In the genomic region with DNA sequence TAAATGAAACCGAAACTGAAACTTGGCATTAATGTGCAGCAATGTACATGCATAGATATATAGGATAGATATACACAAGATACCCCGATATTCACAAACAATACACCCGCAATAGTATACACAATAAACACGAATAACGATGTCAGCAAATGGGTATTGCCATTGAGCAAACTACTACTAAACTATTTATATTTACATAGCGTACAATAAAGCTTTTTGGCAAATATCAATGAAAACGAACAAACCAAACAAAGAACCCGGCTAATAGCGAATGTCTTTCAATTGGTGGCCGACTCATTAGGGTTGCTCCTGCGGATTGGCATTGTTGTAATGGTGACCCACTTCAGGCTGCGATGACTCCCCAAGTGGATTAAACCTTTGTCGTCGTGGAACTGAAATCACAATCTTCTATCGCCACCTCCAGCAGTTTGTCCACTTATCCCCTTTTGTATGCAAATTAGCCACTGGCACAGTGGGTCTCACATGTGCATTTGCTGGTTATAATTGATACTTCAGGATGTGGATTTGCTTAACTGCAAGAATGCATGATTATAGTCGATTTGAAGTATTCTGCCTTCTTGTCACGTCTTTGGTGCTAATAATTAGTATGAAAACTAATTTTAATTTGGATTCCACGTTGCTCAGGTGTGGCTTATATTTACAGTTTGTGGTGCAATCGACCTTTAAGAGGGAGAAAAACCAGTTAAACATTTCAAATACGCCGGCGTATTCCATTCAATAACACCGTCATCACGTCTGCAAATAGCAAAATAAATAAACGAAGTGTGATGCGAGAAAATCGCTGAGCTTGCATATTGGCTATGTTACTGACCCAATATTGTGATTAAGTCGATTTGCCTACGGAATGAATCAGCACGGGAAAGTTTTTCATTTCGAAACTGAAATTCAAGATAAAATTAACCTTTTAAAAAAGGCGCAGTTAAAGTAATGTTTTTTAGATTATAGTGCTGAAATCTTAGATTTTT, we compare ENCODE assay signal across 1 fruit fly cellular context.
TF ChIP-seq lines count a peak whose summit lies in the region.

No protein-coding gene starts in this region.

TF ChIP-seq in whole organism, embryonic, 481 proteins besides CTCF, POLR2A, EP300 and RAD21 (continued from another document and continues in another):
- no peak for TF ChIP-seq CG6654 (GFP tag; optimal IDR thresholded peaks at IDR 0.05; lab: Kevin White, UChicago)
- TF ChIP-seq Hmr (GFP tag; optimal IDR thresholded peaks at IDR 0.05; lab: Kevin White, UChicago), result peak; percentile 27
- TF ChIP-seq CG13624 (GFP tag; optimal IDR thresholded peaks at IDR 0.05; lab: Kevin White, UChicago), result peak; percentile 49
- peak; percentile 26 for TF ChIP-seq grau (tag; optimal IDR thresholded peaks at IDR 0.05; lab: Kevin White, UChicago)
- TF ChIP-seq ind (GFP tag; optimal IDR thresholded peaks at IDR 0.05; lab: Kevin White, UChicago), result peak; percentile 12
- TF ChIP-seq CG13775 (GFP tag; optimal IDR thresholded peaks at IDR 0.05; lab: Kevin White, UChicago), result no peak
- peak in 1 of 2 experiments; percentile 11 for TF ChIP-seq chif (GFP tag; optimal IDR thresholded peaks at IDR 0.05; lab: Kevin White, UChicago)
- TF ChIP-seq onecut (GFP tag; IDR thresholded peaks at IDR 0.05; lab: Robert Waterston, UW), result peak; percentile 72
- TF ChIP-seq CG14050 (GFP tag; IDR thresholded peaks at IDR 0.05; lab: Robert Waterston, UW), result peak; percentile 75
- no peak for TF ChIP-seq CG7786 (GFP tag; optimal IDR thresholded peaks at IDR 0.05; lab: Kevin White, UChicago)
- peak; percentile 37 for TF ChIP-seq CG9727 (GFP tag; optimal IDR thresholded peaks at IDR 0.05; lab: Kevin White, UChicago)
- no peak for TF ChIP-seq tio (GFP tag; optimal IDR thresholded peaks at IDR 0.05; lab: Kevin White, UChicago)
- no peak for TF ChIP-seq zen (tag; optimal IDR thresholded peaks at IDR 0.05; lab: Kevin White, UChicago)
- 0 out of 3 replicates have a peak, but pooled peaks have one; percentile 27 for TF ChIP-seq CG11695 (GFP tag; IDR thresholded peaks at IDR 0.05; lab: Robert Waterston, UW)
- no peak for TF ChIP-seq Dek (tag; optimal IDR thresholded peaks at IDR 0.05; lab: Kevin White, UChicago)
- TF ChIP-seq pita (GFP tag; optimal IDR thresholded peaks at IDR 0.05; lab: Kevin White, UChicago), result no peak
- peak; percentile 67; the same call in 2 of the 3 replicates for TF ChIP-seq CG7357 (GFP tag; IDR thresholded peaks at IDR 0.05; lab: Robert Waterston, UW)
- TF ChIP-seq jigr1 (GFP tag; IDR thresholded peaks at IDR 0.05; lab: Robert Waterston, UW), result no peak
- TF ChIP-seq CG7928 (GFP tag; optimal IDR thresholded peaks at IDR 0.05; lab: Kevin White, UChicago), result no peak
- no peak for TF ChIP-seq ara (GFP tag; IDR thresholded peaks at IDR 0.05; lab: Robert Waterston, UW)
- TF ChIP-seq HLH3B (GFP tag; IDR thresholded peaks at IDR 0.05; lab: Robert Waterston, UW), result peak; percentile 47; the same call in 1 of the 2 replicates
- TF ChIP-seq ato (GFP tag; IDR thresholded peaks at IDR 0.05; lab: Robert Waterston, UW; ENCODE audit: partially characterized antibody), result no peak
- TF ChIP-seq slp2 (GFP tag; optimal IDR thresholded peaks at IDR 0.05; lab: Kevin White, UChicago), result peak; percentile 70
- TF ChIP-seq CG9932 (GFP tag; IDR thresholded peaks at IDR 0.05; lab: Robert Waterston, UW), result peak; percentile 34; the same call in 1 of the 2 replicates
- TF ChIP-seq gcm (GFP tag; optimal IDR thresholded peaks at IDR 0.05; lab: Kevin White, UChicago), result no peak
- TF ChIP-seq Nf-YA (GFP tag; IDR thresholded peaks at IDR 0.05; lab: Robert Waterston, UW), result 0 out of 2 replicates have a peak, but pooled peaks have one; percentile 6
- TF ChIP-seq CG9609 (GFP tag; optimal IDR thresholded peaks at IDR 0.05; lab: Kevin White, UChicago), result no peak
- TF ChIP-seq CG11456 (GFP tag; IDR thresholded peaks at IDR 0.05; lab: Robert Waterston, UW), result 0 out of 3 replicates have a peak, but pooled peaks have one; percentile 42
- TF ChIP-seq dysf (GFP tag; IDR thresholded peaks at IDR 0.05; lab: Robert Waterston, UW), result peak; percentile 80
- TF ChIP-seq CG2678 (tag; optimal IDR thresholded peaks at IDR 0.05; lab: Kevin White, UChicago), result peak; percentile 15
- TF ChIP-seq CrebB (tag; optimal IDR thresholded peaks at IDR 0.05; lab: Kevin White, UChicago), result no peak
- TF ChIP-seq Fer2 (tag; optimal IDR thresholded peaks at IDR 0.05; lab: Kevin White, UChicago), result no peak
- TF ChIP-seq CG14667 (GFP tag; IDR thresholded peaks at IDR 0.05; lab: Robert Waterston, UW), result no peak
- TF ChIP-seq Jarid2 (GFP tag; optimal IDR thresholded peaks at IDR 0.05; lab: Kevin White, UChicago), result no peak
- TF ChIP-seq nerfin-2 (GFP tag; IDR thresholded peaks at IDR 0.05; lab: Robert Waterston, UW; ENCODE audit: partially characterized antibody), result no peak
- TF ChIP-seq CG17186 (GFP tag; optimal IDR thresholded peaks at IDR 0.05; lab: Kevin White, UChicago), result no peak
- TF ChIP-seq CG6765 (GFP tag; optimal IDR thresholded peaks at IDR 0.05; lab: Kevin White, UChicago), result no peak
- TF ChIP-seq bbx (GFP tag; IDR thresholded peaks at IDR 0.05; lab: Robert Waterston, UW; ENCODE audit: partially characterized antibody), result no peak
- no peak for TF ChIP-seq CG3995 (GFP tag; optimal IDR thresholded peaks at IDR 0.05; lab: Kevin White, UChicago)
- peak; percentile 34 for TF ChIP-seq CG18262 (tag; optimal IDR thresholded peaks at IDR 0.05; lab: Kevin White, UChicago)
- TF ChIP-seq CG10543 (GFP tag; optimal IDR thresholded peaks at IDR 0.05; lab: Kevin White, UChicago), result peak; percentile 22
- no peak for TF ChIP-seq Taf1 (GFP tag; IDR thresholded peaks at IDR 0.05; lab: Robert Waterston, UW)
- TF ChIP-seq Mrtf (GFP tag; IDR thresholded peaks at IDR 0.05; lab: Robert Waterston, UW), result peak; percentile 66
- peak; percentile 72 for TF ChIP-seq stc (GFP tag; IDR thresholded peaks at IDR 0.05; lab: Robert Waterston, UW)
- TF ChIP-seq HLHmδ (GFP tag; optimal IDR thresholded peaks at IDR 0.05; lab: Kevin White, UChicago), result no peak
- TF ChIP-seq scrt (GFP tag; optimal IDR thresholded peaks at IDR 0.05; lab: Kevin White, UChicago), result no peak
- no peak for TF ChIP-seq br (optimal IDR thresholded peaks at IDR 0.05; lab: Kevin White, UChicago)
- peak; percentile 85 for TF ChIP-seq Antp (GFP tag; optimal IDR thresholded peaks at IDR 0.05; lab: Kevin White, UChicago)
- peak; percentile 19 for TF ChIP-seq CG17385 (GFP tag; optimal IDR thresholded peaks at IDR 0.05; lab: Kevin White, UChicago)
- no peak for TF ChIP-seq MESR4 (GFP tag; optimal IDR thresholded peaks at IDR 0.05; lab: Kevin White, UChicago)
- TF ChIP-seq CG16863 (GFP tag; optimal IDR thresholded peaks at IDR 0.05; lab: Kevin White, UChicago), result no peak
- TF ChIP-seq gsb (GFP tag; IDR thresholded peaks at IDR 0.05; lab: Robert Waterston, UW), result no peak
- TF ChIP-seq CG8290 (GFP tag; optimal IDR thresholded peaks at IDR 0.05; lab: Kevin White, UChicago), result no peak
- peak in 1 of 2 experiments; percentile 15 for TF ChIP-seq CG8290 (tag; optimal IDR thresholded peaks at IDR 0.05; lab: Kevin White, UChicago)
- TF ChIP-seq abd-A (tag; optimal IDR thresholded peaks at IDR 0.05; lab: Kevin White, UChicago), result peak; percentile 5
- 0 out of 2 replicates have a peak, but pooled peaks have one; percentile 14 for TF ChIP-seq sim (GFP tag; IDR thresholded peaks at IDR 0.05; lab: Robert Waterston, UW)
- TF ChIP-seq h (optimal IDR thresholded peaks at IDR 0.05; lab: Kevin White, UChicago), result no peak
- TF ChIP-seq disco-r (GFP tag; optimal IDR thresholded peaks at IDR 0.05; lab: Kevin White, UChicago), result no peak
- TF ChIP-seq chm (GFP tag; IDR thresholded peaks at IDR 0.05; lab: Robert Waterston, UW), result no peak
- TF ChIP-seq CG4360 (GFP tag; IDR thresholded peaks at IDR 0.05; lab: Robert Waterston, UW), result no peak
- TF ChIP-seq CG2116 (GFP tag; optimal IDR thresholded peaks at IDR 0.05; lab: Kevin White, UChicago), result no peak
- TF ChIP-seq ems (GFP tag; optimal IDR thresholded peaks at IDR 0.05; lab: Kevin White, UChicago), result no peak
- peak; percentile 60 for TF ChIP-seq CG8281 (tag; optimal IDR thresholded peaks at IDR 0.05; lab: Kevin White, UChicago)
- no peak for TF ChIP-seq Bdp1 (GFP tag; optimal IDR thresholded peaks at IDR 0.05; lab: Kevin White, UChicago)
- TF ChIP-seq yki (optimal IDR thresholded peaks at IDR 0.05; lab: Kevin White, UChicago), result no peak
- TF ChIP-seq Abd-B (GFP tag; optimal IDR thresholded peaks at IDR 0.05; lab: Kevin White, UChicago), result no peak
- TF ChIP-seq org-1 (GFP tag; optimal IDR thresholded peaks at IDR 0.05; lab: Kevin White, UChicago), result peak; percentile 57
- peak; percentile 16 for TF ChIP-seq ATbp (GFP tag; optimal IDR thresholded peaks at IDR 0.05; lab: Kevin White, UChicago)
- TF ChIP-seq CG2889 (GFP tag; IDR thresholded peaks at IDR 0.05; lab: Robert Waterston, UW), result no peak
- TF ChIP-seq Lhr (GFP tag; optimal IDR thresholded peaks at IDR 0.05; lab: Kevin White, UChicago), result no peak
- no peak for TF ChIP-seq cad (GFP tag; optimal IDR thresholded peaks at IDR 0.05; lab: Kevin White, UChicago)
- TF ChIP-seq CG13424 (tag; optimal IDR thresholded peaks at IDR 0.05; lab: Kevin White, UChicago), result no peak
- TF ChIP-seq Rfx (GFP tag; IDR thresholded peaks at IDR 0.05; lab: Robert Waterston, UW), result no peak
- TF ChIP-seq CG17361 (GFP tag; IDR thresholded peaks at IDR 0.05; lab: Robert Waterston, UW), result no peak
- TF ChIP-seq CkIIα-i1 (GFP tag; IDR thresholded peaks at IDR 0.05; lab: Robert Waterston, UW), result no peak
- no peak for TF ChIP-seq Dip2 (GFP tag; IDR thresholded peaks at IDR 0.05; lab: Robert Waterston, UW)
- no peak for TF ChIP-seq Opbp (GFP tag; IDR thresholded peaks at IDR 0.05; lab: Robert Waterston, UW; ENCODE audit: partially characterized antibody)
- no peak for TF ChIP-seq CG12942 (GFP tag; optimal IDR thresholded peaks at IDR 0.05; lab: Kevin White, UChicago)
- TF ChIP-seq tx (GFP tag; optimal IDR thresholded peaks at IDR 0.05; lab: Kevin White, UChicago), result no peak
- no peak for TF ChIP-seq Sry-β (GFP tag; optimal IDR thresholded peaks at IDR 0.05; lab: Kevin White, UChicago)
- no peak for TF ChIP-seq Aef1 (GFP tag; IDR thresholded peaks at IDR 0.05; lab: Robert Waterston, UW)
- no peak for TF ChIP-seq CG11398 (GFP tag; optimal IDR thresholded peaks at IDR 0.05; lab: Kevin White, UChicago)
- no peak for TF ChIP-seq TFAM (GFP tag; optimal IDR thresholded peaks at IDR 0.05; lab: Kevin White, UChicago)
- no peak for TF ChIP-seq CG12744 (GFP tag; optimal IDR thresholded peaks at IDR 0.05; lab: Kevin White, UChicago)
- TF ChIP-seq CG15269 (tag; optimal IDR thresholded peaks at IDR 0.05; lab: Kevin White, UChicago), result peak; percentile 59
- no peak for TF ChIP-seq sd (tag; optimal IDR thresholded peaks at IDR 0.05; lab: Kevin White, UChicago)
- TF ChIP-seq CG1603 (tag; optimal IDR thresholded peaks at IDR 0.05; lab: Kevin White, UChicago), result peak; percentile 41
- TF ChIP-seq CG12236 (GFP tag; optimal IDR thresholded peaks at IDR 0.05; lab: Kevin White, UChicago), result no peak
- peak; percentile 67 for TF ChIP-seq kay (GFP tag; optimal IDR thresholded peaks at IDR 0.05; lab: Kevin White, UChicago)
- no peak for TF ChIP-seq CG3847 (GFP tag; IDR thresholded peaks at IDR 0.05; lab: Robert Waterston, UW)
- TF ChIP-seq cg (GFP tag; optimal IDR thresholded peaks at IDR 0.05; lab: Kevin White, UChicago), result no peak
- no peak for TF ChIP-seq Dfd (GFP tag; optimal IDR thresholded peaks at IDR 0.05; lab: Kevin White, UChicago)
- TF ChIP-seq Side (GFP tag; optimal IDR thresholded peaks at IDR 0.05; lab: Kevin White, UChicago), result peak; percentile 55
- no peak for TF ChIP-seq vnd (GFP tag; IDR thresholded peaks at IDR 0.05; lab: Robert Waterston, UW; ENCODE audit: partially characterized antibody)
- TF ChIP-seq ttk (GFP tag; IDR thresholded peaks at IDR 0.05; lab: Robert Waterston, UW), result peak; percentile 67
- no peak for TF ChIP-seq CG4424 (GFP tag; optimal IDR thresholded peaks at IDR 0.05; lab: Kevin White, UChicago)
- TF ChIP-seq croc (GFP tag; conservative IDR thresholded peaks at IDR 0.05; lab: Robert Waterston, UW), result peak; percentile 36; the same call in 1 of the 3 replicates
- TF ChIP-seq tna (GFP tag; IDR thresholded peaks at IDR 0.05; lab: Robert Waterston, UW; ENCODE audit: partially characterized antibody), result no peak
- TF ChIP-seq psq (GFP tag; optimal IDR thresholded peaks at IDR 0.05; lab: Kevin White, UChicago), result no peak
- peak; percentile 70 for TF ChIP-seq CG7839 (tag; optimal IDR thresholded peaks at IDR 0.05; lab: Kevin White, UChicago)
- TF ChIP-seq sima (GFP tag; optimal IDR thresholded peaks at IDR 0.05; lab: Kevin White, UChicago), result no peak
- no peak for TF ChIP-seq CG12391 (tag; optimal IDR thresholded peaks at IDR 0.05; lab: Kevin White, UChicago)
- no peak for TF ChIP-seq CG9876 (GFP tag; optimal IDR thresholded peaks at IDR 0.05; lab: Kevin White, UChicago)
- TF ChIP-seq CG17359 (tag; optimal IDR thresholded peaks at IDR 0.05; lab: Kevin White, UChicago), result peak; percentile 9
- TF ChIP-seq Atf-2 (GFP tag; optimal IDR thresholded peaks at IDR 0.05; lab: Kevin White, UChicago), result no peak
- no peak for TF ChIP-seq repo (GFP tag; optimal IDR thresholded peaks at IDR 0.05; lab: Kevin White, UChicago)
- 0 out of 2 replicates have a peak, but pooled peaks have one; percentile 22 for TF ChIP-seq rib (GFP tag; IDR thresholded peaks at IDR 0.05; lab: Robert Waterston, UW)
- no peak for TF ChIP-seq CG9797 (GFP tag; optimal IDR thresholded peaks at IDR 0.05; lab: Kevin White, UChicago)
- TF ChIP-seq Spps (tag; optimal IDR thresholded peaks at IDR 0.05; lab: Kevin White, UChicago), result no peak
- TF ChIP-seq twi (tag; optimal IDR thresholded peaks at IDR 0.05; lab: Kevin White, UChicago), result no peak
- peak; percentile 66 for TF ChIP-seq Xrp1 (GFP tag; IDR thresholded peaks at IDR 0.05; lab: Robert Waterston, UW)
- TF ChIP-seq CG7271 (tag; optimal IDR thresholded peaks at IDR 0.05; lab: Kevin White, UChicago), result no peak
- peak; percentile 97 for TF ChIP-seq sens (GFP tag; lab: Kevin White, UChicago)
- no peak for TF ChIP-seq klu (GFP tag; IDR thresholded peaks at IDR 0.05; lab: Robert Waterston, UW)
- peak; percentile 86 for TF ChIP-seq CG14014 (GFP tag; IDR thresholded peaks at IDR 0.05; lab: Robert Waterston, UW)
- TF ChIP-seq CG3838 (GFP tag; optimal IDR thresholded peaks at IDR 0.05; lab: Kevin White, UChicago), result no peak
- no peak for TF ChIP-seq CG1647 (GFP tag; optimal IDR thresholded peaks at IDR 0.05; lab: Kevin White, UChicago)
- no peak for TF ChIP-seq Asciz (GFP tag; optimal IDR thresholded peaks at IDR 0.05; lab: Kevin White, UChicago)
- no peak for TF ChIP-seq Doc3 (GFP tag; IDR thresholded peaks at IDR 0.05; lab: Robert Waterston, UW; ENCODE audit: partially characterized antibody)
- TF ChIP-seq prd (optimal IDR thresholded peaks at IDR 0.05; lab: Kevin White, UChicago), result no peak
- peak; percentile 26; the same call in 1 of the 3 replicates for TF ChIP-seq prd (GFP tag; IDR thresholded peaks at IDR 0.05; lab: Robert Waterston, UW)
- TF ChIP-seq CG1024 (GFP tag; IDR thresholded peaks at IDR 0.05; lab: Robert Waterston, UW), result no peak
